Worm (Caenorhabditis elegans): ENCODE measurements around the gene F21C10.18.

F21C10.18 gene

DNA sequence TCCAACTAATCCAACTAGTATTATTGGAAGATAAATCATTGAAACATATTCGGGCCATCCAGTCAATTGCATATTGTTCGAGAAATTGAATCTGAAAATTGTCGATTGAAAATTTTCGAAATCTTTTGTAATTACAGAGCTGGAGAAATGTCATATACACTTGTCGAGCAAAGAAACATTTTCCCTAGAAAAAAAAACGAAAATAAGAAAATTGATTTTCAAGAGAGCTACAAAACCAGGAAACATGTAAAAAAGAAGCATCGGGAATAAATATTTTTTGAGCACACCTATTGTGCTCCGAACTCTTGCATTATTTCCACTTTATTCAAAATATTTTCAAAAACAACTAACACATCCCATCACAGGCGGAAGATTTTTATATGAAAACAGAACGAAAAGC lies 7.3 kb upstream of the F21C10.18 start, which contains the start of gene frpr-6:
TSS of gene frpr-6 (minus strand) at position 101 of the 400 bp plus-strand sequence.
- no peak for TF ChIP-seq ztf-29 (GFP tag; IDR thresholded peaks at IDR 0.05)
- no peak for TF ChIP-seq ztf-23 (GFP tag; IDR thresholded peaks at IDR 0.05)
- TF ChIP-seq cog-1 (tag; optimal IDR thresholded peaks at IDR 0.05): no peak
- no peak for TF ChIP-seq tab-1 (GFP tag; IDR thresholded peaks at IDR 0.05)
- TF ChIP-seq flt-1 (GFP tag; IDR thresholded peaks at IDR 0.05): no peak
- no peak for TF ChIP-seq med-1 (GFP tag; optimal IDR thresholded peaks at IDR 0.05; ENCODE audit: insufficient read depth)
- no peak for TF ChIP-seq T22C8.4 (GFP tag; IDR thresholded peaks at IDR 0.05)
- TF ChIP-seq klf-2 (GFP tag; conservative IDR thresholded peaks at IDR 0.05): no peak
- TF ChIP-seq ref-1 (GFP tag; conservative IDR thresholded peaks at IDR 0.05): no peak

DNA sequence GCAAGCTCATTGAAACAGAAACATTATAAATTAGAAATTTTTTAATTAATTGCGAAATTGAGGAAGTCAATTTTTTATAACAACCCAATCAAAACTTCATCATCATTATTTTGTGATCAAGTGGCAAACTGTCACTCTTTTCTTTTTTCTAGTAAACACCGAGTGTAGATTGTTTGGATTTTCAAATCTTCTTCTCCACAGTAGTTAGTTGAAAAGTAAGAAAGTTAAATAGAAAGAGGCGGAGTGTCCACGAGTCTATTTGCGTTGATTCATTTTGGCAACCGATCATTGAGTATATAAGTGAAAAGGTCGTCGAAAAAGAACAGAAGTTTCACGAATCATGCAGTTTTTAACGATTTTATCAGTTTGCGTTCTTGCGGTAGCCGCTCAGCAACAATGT lies 962 bp downstream of the F21C10.18 start, which contains the start of gene pqn-31:
TSS of gene pqn-31 (plus strand) at position 301 of the 400 bp plus-strand sequence.
- no peak for TF ChIP-seq tab-1 (GFP tag; IDR thresholded peaks at IDR 0.05)
- no peak for TF ChIP-seq cog-1 (tag; optimal IDR thresholded peaks at IDR 0.05)
- no peak for TF ChIP-seq T22C8.4 (GFP tag; IDR thresholded peaks at IDR 0.05)
- no peak for TF ChIP-seq med-1 (GFP tag; optimal IDR thresholded peaks at IDR 0.05; ENCODE audit: insufficient read depth)
- TF ChIP-seq flt-1 (GFP tag; IDR thresholded peaks at IDR 0.05): no peak

DNA sequence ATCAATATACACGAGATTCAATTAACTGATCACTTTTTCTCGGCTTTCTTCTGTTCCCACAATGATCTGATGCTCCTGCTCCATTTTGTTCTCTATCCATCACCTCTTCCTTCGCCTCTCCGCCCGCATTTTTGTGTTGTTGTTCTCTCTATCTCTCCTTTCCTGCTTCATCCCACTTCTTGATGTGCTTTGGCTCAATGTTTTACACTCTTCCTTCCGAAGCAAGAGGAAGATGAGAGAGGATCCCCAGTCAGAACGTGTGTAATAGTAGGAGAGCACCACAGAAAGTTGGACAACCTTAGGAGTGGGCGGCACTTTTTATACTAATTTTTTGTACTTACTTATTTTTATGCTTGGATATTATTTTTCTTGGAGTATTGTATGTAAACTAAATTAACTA lies 3.6 kb downstream of the F21C10.18 start:
- no peak for TF ChIP-seq T22C8.4 (GFP tag; IDR thresholded peaks at IDR 0.05)
- TF ChIP-seq ref-1 (GFP tag; conservative IDR thresholded peaks at IDR 0.05): no peak
- TF ChIP-seq tab-1 (GFP tag; IDR thresholded peaks at IDR 0.05): no peak
- no peak for TF ChIP-seq med-1 (GFP tag; optimal IDR thresholded peaks at IDR 0.05; ENCODE audit: insufficient read depth)
- TF ChIP-seq klf-2 (GFP tag; conservative IDR thresholded peaks at IDR 0.05): no peak
- no peak for TF ChIP-seq cog-1 (tag; optimal IDR thresholded peaks at IDR 0.05)
- no peak for TF ChIP-seq ztf-29 (GFP tag; IDR thresholded peaks at IDR 0.05)
- TF ChIP-seq flt-1 (GFP tag; IDR thresholded peaks at IDR 0.05): no peak

DNA sequence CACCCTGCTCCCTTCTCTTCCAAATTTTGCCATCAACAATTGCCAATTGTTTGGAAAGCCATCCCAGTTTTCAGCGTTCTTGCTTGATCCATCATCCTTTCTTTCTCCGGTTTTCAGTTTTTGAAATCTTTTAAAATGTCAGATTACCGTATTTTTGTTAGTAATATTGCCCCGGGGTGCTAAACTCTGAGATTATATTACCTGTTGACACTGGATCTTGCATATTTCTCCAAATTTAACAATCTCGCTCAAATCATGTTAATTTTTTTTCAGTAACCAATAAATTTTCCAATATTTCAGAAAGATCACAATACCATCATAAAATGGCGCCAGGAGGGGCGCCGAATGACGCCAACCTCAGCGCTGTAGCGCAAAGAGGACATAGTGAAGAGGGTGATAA lies 4.1 kb downstream of the F21C10.18 start, which contains the start of gene F21C10.7:
TSS of gene F21C10.7 (plus strand) at position 301 of the 400 bp plus-strand sequence.
- TF ChIP-seq ztf-29 (GFP tag; IDR thresholded peaks at IDR 0.05): no peak
- TF ChIP-seq med-1 (GFP tag; optimal IDR thresholded peaks at IDR 0.05; ENCODE audit: insufficient read depth): no peak
- TF ChIP-seq tab-1 (GFP tag; IDR thresholded peaks at IDR 0.05): no peak
- TF ChIP-seq cog-1 (tag; optimal IDR thresholded peaks at IDR 0.05): no peak
- no peak for TF ChIP-seq ztf-23 (GFP tag; IDR thresholded peaks at IDR 0.05)
- no peak for TF ChIP-seq T22C8.4 (GFP tag; IDR thresholded peaks at IDR 0.05)
- no peak for TF ChIP-seq ref-1 (GFP tag; conservative IDR thresholded peaks at IDR 0.05)
- TF ChIP-seq klf-2 (GFP tag; conservative IDR thresholded peaks at IDR 0.05): no peak
- TF ChIP-seq flt-1 (GFP tag; IDR thresholded peaks at IDR 0.05): no peak

DNA sequence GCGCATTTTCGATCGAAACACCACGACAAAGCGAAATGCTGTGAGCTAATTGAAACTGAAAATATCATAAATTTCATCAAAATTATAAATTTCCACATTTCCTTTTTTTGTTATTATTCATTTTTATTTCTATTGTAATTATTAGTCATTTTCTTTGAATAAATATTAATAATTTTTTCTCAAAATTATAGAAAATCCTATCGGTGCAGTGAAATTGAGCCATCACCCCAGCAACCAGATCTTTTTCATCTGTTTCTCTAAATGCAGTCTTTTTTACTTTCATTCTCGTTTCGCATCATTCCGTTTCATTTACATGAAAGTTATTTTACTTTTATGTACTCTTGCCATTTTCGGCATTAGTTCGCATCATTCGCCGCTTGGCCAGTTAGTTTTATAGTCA lies 13.7 kb downstream of the F21C10.18 start, which contains the start of gene F21C10.13:
TSS of gene F21C10.13 (plus strand) at position 301 of the 400 bp plus-strand sequence.
- TF ChIP-seq cog-1 (tag; optimal IDR thresholded peaks at IDR 0.05) (no peak), med-1 (GFP tag; optimal IDR thresholded peaks at IDR 0.05; ENCODE audit: insufficient read depth) (no peak), T22C8.4 (GFP tag; IDR thresholded peaks at IDR 0.05) (no peak), ref-1 (GFP tag; conservative IDR thresholded peaks at IDR 0.05) (no peak), ztf-23 (GFP tag; IDR thresholded peaks at IDR 0.05) (no peak), ztf-29 (GFP tag; IDR thresholded peaks at IDR 0.05) (no peak), flt-1 (GFP tag; IDR thresholded peaks at IDR 0.05) (no peak), tab-1 (GFP tag; IDR thresholded peaks at IDR 0.05) (no peak), klf-2 (GFP tag; conservative IDR thresholded peaks at IDR 0.05) (no peak)

DNA sequence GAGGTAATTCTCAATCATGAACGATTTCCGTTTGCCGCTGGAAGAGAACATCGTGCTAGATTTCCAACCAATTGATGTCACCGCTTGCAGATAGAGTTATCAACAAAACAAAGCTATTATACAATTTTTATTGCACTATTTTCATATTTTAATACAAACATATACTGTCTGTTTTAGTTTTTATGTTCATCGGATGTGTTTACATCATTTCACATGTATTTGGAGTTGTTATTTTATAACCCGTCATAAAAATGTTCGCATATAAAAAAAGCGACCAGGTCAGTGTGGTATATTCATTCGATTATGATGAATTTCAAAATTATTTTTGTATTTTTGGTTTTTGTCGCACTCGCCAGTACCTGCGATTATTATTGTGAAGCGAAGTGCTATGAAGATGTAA lies 14.9 kb downstream of the F21C10.18 start, which contains the start of gene F21C10.11:
TSS of gene F21C10.11 (plus strand) at position 301 of the 400 bp plus-strand sequence.
- TF ChIP-seq cog-1 (tag; optimal IDR thresholded peaks at IDR 0.05): no peak
- no peak for TF ChIP-seq klf-2 (GFP tag; conservative IDR thresholded peaks at IDR 0.05)
- TF ChIP-seq T22C8.4 (GFP tag; IDR thresholded peaks at IDR 0.05): no peak
- no peak for TF ChIP-seq tab-1 (GFP tag; IDR thresholded peaks at IDR 0.05)
- TF ChIP-seq ref-1 (GFP tag; conservative IDR thresholded peaks at IDR 0.05): no peak
- no peak for TF ChIP-seq flt-1 (GFP tag; IDR thresholded peaks at IDR 0.05)

DNA sequence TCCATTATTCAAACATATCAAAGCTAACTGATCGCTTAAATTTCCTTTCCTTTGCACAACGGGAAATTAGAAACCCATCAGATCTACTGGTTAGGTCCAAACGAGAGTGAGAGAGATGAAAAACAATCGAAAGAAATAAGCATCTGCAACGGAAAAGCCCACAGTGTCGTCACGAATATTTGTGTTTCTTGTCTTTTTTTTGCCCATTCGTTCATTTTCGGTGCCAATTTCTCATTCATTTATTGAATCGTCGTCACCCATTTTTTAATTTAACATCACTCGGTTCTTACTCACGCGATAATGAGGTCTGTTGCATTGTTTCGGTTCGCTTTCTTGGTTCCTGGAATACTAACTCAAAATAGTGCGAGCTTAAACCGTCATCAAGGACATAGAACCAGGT lies 15.9 kb downstream of the F21C10.18 start, which contains the start of gene F21C10.6:
TSS of gene F21C10.6 (plus strand) at position 301 of the 400 bp plus-strand sequence.
- TF ChIP-seq flt-1 (GFP tag; IDR thresholded peaks at IDR 0.05) (no peak), med-1 (GFP tag; optimal IDR thresholded peaks at IDR 0.05; ENCODE audit: insufficient read depth) (no peak), tab-1 (GFP tag; IDR thresholded peaks at IDR 0.05) (no peak), klf-2 (GFP tag; conservative IDR thresholded peaks at IDR 0.05) (no peak), T22C8.4 (GFP tag; IDR thresholded peaks at IDR 0.05) (no peak), ztf-23 (GFP tag; IDR thresholded peaks at IDR 0.05) (no peak), cog-1 (tag; optimal IDR thresholded peaks at IDR 0.05) (no peak), ztf-29 (GFP tag; IDR thresholded peaks at IDR 0.05) (no peak), ref-1 (GFP tag; conservative IDR thresholded peaks at IDR 0.05) (no peak)

DNA sequence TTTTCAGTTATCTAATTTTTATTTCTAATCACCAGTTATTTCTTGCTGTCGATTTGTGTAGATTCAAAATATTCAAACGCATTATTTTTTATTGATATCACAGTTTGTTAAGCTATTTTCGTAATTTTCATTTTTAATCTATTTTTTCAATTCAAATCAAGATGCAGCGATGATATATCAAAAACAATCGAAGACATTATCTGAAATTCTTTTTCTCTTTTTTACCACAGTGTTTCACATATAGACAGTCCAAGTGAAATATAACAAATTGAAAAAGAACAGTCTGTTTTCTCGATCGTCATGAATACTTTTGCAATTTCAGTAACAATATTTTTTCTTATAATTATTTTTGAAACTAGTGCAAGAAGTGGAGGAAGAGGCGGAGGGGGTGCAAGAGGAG lies 17.0 kb downstream of the F21C10.18 start, which contains the start of gene F21C10.5:
TSS of gene F21C10.5 (plus strand) at position 301 of the 400 bp plus-strand sequence.
- TF ChIP-seq T22C8.4 (GFP tag; IDR thresholded peaks at IDR 0.05): no peak
- no peak for TF ChIP-seq flt-1 (GFP tag; IDR thresholded peaks at IDR 0.05)
- TF ChIP-seq cog-1 (tag; optimal IDR thresholded peaks at IDR 0.05): no peak
- TF ChIP-seq ztf-29 (GFP tag; IDR thresholded peaks at IDR 0.05): no peak
- TF ChIP-seq tab-1 (GFP tag; IDR thresholded peaks at IDR 0.05): no peak
- TF ChIP-seq ztf-23 (GFP tag; IDR thresholded peaks at IDR 0.05): no peak
- no peak for TF ChIP-seq med-1 (GFP tag; optimal IDR thresholded peaks at IDR 0.05; ENCODE audit: insufficient read depth)
- no peak for TF ChIP-seq ref-1 (GFP tag; conservative IDR thresholded peaks at IDR 0.05)

DNA sequence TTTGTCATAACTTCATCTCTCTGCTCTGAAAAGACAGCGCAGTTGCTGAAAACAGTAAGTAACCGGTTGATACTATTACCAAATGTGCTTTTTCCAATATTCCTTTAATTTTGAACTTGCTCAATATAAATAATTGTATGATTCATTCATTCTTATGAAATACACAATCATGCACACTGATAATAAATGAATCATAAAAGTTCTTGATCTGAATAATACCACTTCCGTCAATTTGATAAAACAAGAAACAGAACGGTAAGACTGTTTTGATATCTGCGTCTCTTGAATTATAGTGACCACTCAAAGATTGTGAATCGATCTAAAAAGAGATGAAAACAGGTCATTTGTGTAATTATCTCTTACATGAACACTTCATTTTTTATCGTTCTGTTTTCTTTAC lies 18.0 kb downstream of the F21C10.18 start, which contains the start of gene F21C10.4:
TSS of gene F21C10.4 (plus strand) at position 301 of the 400 bp plus-strand sequence.
- TF ChIP-seq klf-2 (GFP tag; conservative IDR thresholded peaks at IDR 0.05) (no peak), T22C8.4 (GFP tag; IDR thresholded peaks at IDR 0.05) (no peak), ztf-29 (GFP tag; IDR thresholded peaks at IDR 0.05) (no peak), cog-1 (tag; optimal IDR thresholded peaks at IDR 0.05) (no peak)

DNA sequence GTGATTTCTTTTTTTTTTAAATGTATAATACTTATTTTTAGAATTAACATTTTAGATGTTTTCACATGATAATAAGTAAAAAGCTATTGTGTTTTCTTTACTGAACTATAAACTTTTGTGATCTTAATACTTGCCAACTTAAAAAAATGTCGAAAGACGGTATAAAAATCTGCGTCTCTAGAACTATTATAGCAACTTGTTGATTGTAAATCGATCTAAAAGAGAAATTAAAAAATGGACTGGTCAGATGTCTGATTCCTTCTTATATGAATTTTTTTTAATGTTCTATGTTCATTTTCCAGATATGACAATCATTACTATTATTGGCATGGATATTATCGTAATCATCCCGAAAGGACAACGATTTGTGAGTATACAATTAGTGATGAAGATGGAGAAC lies 19.5 kb downstream of the F21C10.18 start, which contains the start of gene F21C10.3:
TSS of gene F21C10.3 (plus strand) at position 301 of the 400 bp plus-strand sequence.
- no peak for TF ChIP-seq med-1 (GFP tag; optimal IDR thresholded peaks at IDR 0.05; ENCODE audit: insufficient read depth)
- no peak for TF ChIP-seq ztf-29 (GFP tag; IDR thresholded peaks at IDR 0.05)
